Worm (Caenorhabditis elegans) whole organism, L3 larva: ENCODE data around the gene str-35.

Source experiments
- R02D3.7 ChIP-seq: fragments of 150-350 bp; optimal IDR thresholded peaks from 2 replicates; lab custom pipeline; 2014; ENCODE audit warnings: missing biosample characterization, missing genetic modification characterization
- fkh-2 ChIP-seq: fragments of 150-350 bp; optimal IDR thresholded peaks from 2 replicates; lab custom pipeline; 2014; ENCODE audit warnings: missing biosample characterization, missing genetic modification reagents, missing genetic modification characterization
- lsy-12 ChIP-seq: sonication (generic microtip); optimal IDR thresholded peaks from 2 replicates; lab custom pipeline; 2016; ENCODE audit warnings: mild to moderate bottlenecking, missing genetic modification characterization, missing compliant biosample characterization
- tbx-2 ChIP-seq: sonication (generic microtip); optimal IDR thresholded peaks from 2 replicates; lab custom pipeline; 2016; ENCODE audit warnings: mild to moderate bottlenecking, missing genetic modification characterization, missing compliant biosample characterization

DNA sequence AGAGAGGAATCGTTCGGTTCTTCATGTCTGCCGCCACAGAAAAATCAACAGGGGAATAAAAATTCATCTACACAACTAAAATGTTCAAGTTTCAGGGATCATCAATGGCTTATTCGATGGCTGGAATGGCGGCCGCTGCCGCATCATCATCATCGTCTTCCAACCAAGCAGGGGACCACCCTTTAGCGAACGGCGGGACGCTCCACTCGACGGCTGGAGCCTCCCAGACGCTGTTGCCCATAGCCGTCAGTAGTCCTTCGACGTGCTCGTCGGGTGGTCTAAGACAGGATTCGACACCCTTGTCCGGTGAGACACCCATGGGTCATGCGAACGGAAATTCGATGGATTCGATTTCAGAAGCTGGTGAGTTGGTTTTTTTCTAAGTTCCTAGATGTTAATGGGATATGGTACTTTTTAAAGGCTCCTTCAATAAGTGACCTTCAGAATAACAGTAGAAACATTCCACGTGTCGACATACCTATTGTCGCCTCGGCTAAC is 29.3 kb downstream of the str-35 start:
- no peak for TF ChIP-seq tbx-2 (tag; lab: Kevin White, UChicago)
- TF ChIP-seq R02D3.7 = no peak
- no peak for TF ChIP-seq fkh-2
- TF ChIP-seq lsy-12 (tag; lab: Kevin White, UChicago) = no peak
